Comparison of ENCODE assay signal across 4 fruit fly cellular contexts in the genomic region with DNA sequence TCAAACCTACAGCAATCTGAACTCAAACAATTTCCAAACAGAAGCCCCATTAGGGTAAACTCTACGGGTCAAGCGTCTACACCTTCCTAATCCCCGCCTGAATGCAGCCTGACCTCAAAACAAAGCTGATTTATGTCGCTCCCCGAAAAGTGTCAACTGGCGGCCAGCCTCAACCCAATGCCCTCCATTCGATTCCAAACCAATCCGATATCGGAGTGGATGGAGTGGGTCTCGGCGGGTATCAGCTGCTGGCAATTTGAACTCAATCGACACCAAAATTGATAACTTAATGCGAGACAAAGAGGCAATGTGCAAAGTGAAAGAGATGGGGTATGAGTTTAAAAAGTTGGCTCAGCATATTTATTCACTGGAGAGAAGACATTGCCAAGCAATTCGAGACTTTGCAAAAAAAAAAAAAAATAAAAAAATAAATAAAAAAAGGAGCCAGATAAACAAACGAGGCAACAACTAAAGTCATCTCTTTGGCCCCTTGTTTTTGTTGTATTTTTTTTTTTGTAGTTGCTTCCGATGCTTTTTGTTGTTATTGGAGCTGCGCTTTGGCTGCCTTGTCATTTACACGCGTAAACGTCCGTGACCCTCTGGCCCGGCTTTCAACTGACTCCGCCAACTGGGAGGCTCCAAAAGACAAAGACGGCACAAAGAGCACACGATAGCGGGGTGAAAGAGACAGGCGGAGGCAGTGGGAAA.
A peak's percentile ranks its signal among the peaks of the same experiment; 100 is the strongest.
TF ChIP-seq lines count a peak whose summit lies in the region.

No protein-coding gene starts in this region.

- no peak for TF ChIP-seq CTCF in whole organism, embryonic (GFP tag; optimal IDR thresholded peaks at IDR 0.05; lab: Kevin White, UChicago)

TF ChIP-seq in whole organism, adult, 20 proteins besides CTCF, POLR2A, EP300 and RAD21:
- TF ChIP-seq toe (GFP tag; optimal IDR thresholded peaks at IDR 0.05; lab: Kevin White, UChicago) (no peak), tj (GFP tag; optimal IDR thresholded peaks at IDR 0.05; lab: Kevin White, UChicago) (peak; percentile 78)

TF ChIP-seq in whole organism, embryonic, 481 proteins besides CTCF, POLR2A, EP300 and RAD21 (continues in another document):
- TF ChIP-seq Mes4 (GFP tag; optimal IDR thresholded peaks at IDR 0.05; lab: Kevin White, UChicago) (no peak), Lhr (GFP tag; optimal IDR thresholded peaks at IDR 0.05; lab: Kevin White, UChicago) (no peak), ken (GFP tag; IDR thresholded peaks at IDR 0.05; lab: Robert Waterston, UW) (no peak), salm (tag; optimal IDR thresholded peaks at IDR 0.05; lab: Kevin White, UChicago) (no peak), CG12769 (tag; optimal IDR thresholded peaks at IDR 0.05; lab: Kevin White, UChicago) (peak; percentile 19), Vsx1 (GFP tag; optimal IDR thresholded peaks at IDR 0.05; lab: Kevin White, UChicago) (no peak), CG4617 (GFP tag; optimal IDR thresholded peaks at IDR 0.05; lab: Kevin White, UChicago; ENCODE audit: borderline replicate concordance) (no peak), kah (GFP tag; optimal IDR thresholded peaks at IDR 0.05; lab: Kevin White, UChicago) (no peak), CG7745 (tag; optimal IDR thresholded peaks at IDR 0.05; lab: Kevin White, UChicago) (no peak), nom (GFP tag; optimal IDR thresholded peaks at IDR 0.05; lab: Kevin White, UChicago) (peak; percentile 86), cad (GFP tag; optimal IDR thresholded peaks at IDR 0.05; lab: Kevin White, UChicago) (no peak), Atf6 (GFP tag; IDR thresholded peaks at IDR 0.05; lab: Robert Waterston, UW) (no peak), nau (GFP tag; optimal IDR thresholded peaks at IDR 0.05; lab: Kevin White, UChicago) (no peak), CG3847 (GFP tag; IDR thresholded peaks at IDR 0.05; lab: Robert Waterston, UW) (no peak), insv (GFP tag; optimal IDR thresholded peaks at IDR 0.05; lab: Kevin White, UChicago) (no peak), CG2678 (tag; optimal IDR thresholded peaks at IDR 0.05; lab: Kevin White, UChicago) (no peak), gro (GFP tag; optimal IDR thresholded peaks at IDR 0.05; lab: Kevin White, UChicago) (no peak), wdn (GFP tag; IDR thresholded peaks at IDR 0.05; lab: Robert Waterston, UW) (no peak), Hr78 (GFP tag; optimal IDR thresholded peaks at IDR 0.05; lab: Kevin White, UChicago) (peak in 1 of 2 experiments; percentile 72), Fer2 (tag; optimal IDR thresholded peaks at IDR 0.05; lab: Kevin White, UChicago) (no peak), sisA (GFP tag; IDR thresholded peaks at IDR 0.05; lab: Robert Waterston, UW) (no peak), emc (GFP tag; optimal IDR thresholded peaks at IDR 0.05; lab: Kevin White, UChicago) (no peak), oc (tag; optimal IDR thresholded peaks at IDR 0.05; lab: Kevin White, UChicago) (peak; percentile 71), Gug (GFP tag; IDR thresholded peaks at IDR 0.05; lab: Robert Waterston, UW) (no peak), gcm (GFP tag; optimal IDR thresholded peaks at IDR 0.05; lab: Kevin White, UChicago) (no peak), pros (GFP tag; optimal IDR thresholded peaks at IDR 0.05; lab: Kevin White, UChicago) (no peak), E2f1 (GFP tag; IDR thresholded peaks at IDR 0.05; lab: Robert Waterston, UW) (no peak), esg (GFP tag; conservative IDR thresholded peaks at IDR 0.05; lab: Robert Waterston, UW) (no peak)

TF ChIP-seq in whole organism, prepupa, 60 proteins besides CTCF, POLR2A, EP300 and RAD21 (continues in another document):
- TF ChIP-seq acj6 (GFP tag; optimal IDR thresholded peaks at IDR 0.05; lab: Kevin White, UChicago) = no peak
- peak; percentile 24 for TF ChIP-seq CG16779 (tag; optimal IDR thresholded peaks at IDR 0.05; lab: Kevin White, UChicago)
- TF ChIP-seq Met (GFP tag; optimal IDR thresholded peaks at IDR 0.05; lab: Kevin White, UChicago) = no peak
- TF ChIP-seq esn (GFP tag; optimal IDR thresholded peaks at IDR 0.05; lab: Kevin White, UChicago) = no peak
- no peak for TF ChIP-seq Hr39 (GFP tag; optimal IDR thresholded peaks at IDR 0.05; lab: Kevin White, UChicago)
- no peak for TF ChIP-seq Smox (GFP tag; optimal IDR thresholded peaks at IDR 0.05; lab: Kevin White, UChicago)
- TF ChIP-seq CG11762 (GFP tag; optimal IDR thresholded peaks at IDR 0.05; lab: Kevin White, UChicago; ENCODE audit: insufficient read depth) = peak; percentile 31
- 0 out of 3 replicates have a peak, but pooled peaks have one; percentile 15 for TF ChIP-seq CG8119 (GFP tag; IDR thresholded peaks at IDR 0.05; lab: Robert Waterston, UW)
- peak; percentile 59 for TF ChIP-seq CG8632 (GFP tag; optimal IDR thresholded peaks at IDR 0.05; lab: Kevin White, UChicago)
- TF ChIP-seq dsx (GFP tag; optimal IDR thresholded peaks at IDR 0.05; lab: Kevin White, UChicago; ENCODE audit: poor library complexity, severe bottlenecking) = no peak
- TF ChIP-seq CG34406 (GFP tag; optimal IDR thresholded peaks at IDR 0.05; lab: Kevin White, UChicago) = peak; percentile 58
- peak; percentile 18 for TF ChIP-seq topi (GFP tag; optimal IDR thresholded peaks at IDR 0.05; lab: Kevin White, UChicago)
- no peak for TF ChIP-seq fd59A (GFP tag; optimal IDR thresholded peaks at IDR 0.05; lab: Kevin White, UChicago)
- TF ChIP-seq CG6854 (GFP tag; optimal IDR thresholded peaks at IDR 0.05; lab: Kevin White, UChicago) = peak; percentile 34
- TF ChIP-seq fd85E (GFP tag; optimal IDR thresholded peaks at IDR 0.05; lab: Kevin White, UChicago) = peak; percentile 2
- TF ChIP-seq CG6808 (GFP tag; optimal IDR thresholded peaks at IDR 0.05; lab: Kevin White, UChicago) = peak; percentile 72
- TF ChIP-seq CG6163 (GFP tag; IDR thresholded peaks at IDR 0.05; lab: Robert Waterston, UW) = peak; percentile 75; the same call in 2 of the 3 replicates
- TF ChIP-seq CG1621 (tag; optimal IDR thresholded peaks at IDR 0.05; lab: Kevin White, UChicago) = peak; percentile 53
- TF ChIP-seq CG10669 (GFP tag; optimal IDR thresholded peaks at IDR 0.05; lab: Kevin White, UChicago) = peak; percentile 35
- no peak for TF ChIP-seq Blimp-1 (GFP tag; optimal IDR thresholded peaks at IDR 0.05; lab: Kevin White, UChicago)
- TF ChIP-seq dac (GFP tag; optimal IDR thresholded peaks at IDR 0.05; lab: Kevin White, UChicago) = no peak
- TF ChIP-seq fkh (GFP tag; optimal IDR thresholded peaks at IDR 0.05; lab: Kevin White, UChicago) = no peak
- peak; percentile 25 for TF ChIP-seq achi (GFP tag; optimal IDR thresholded peaks at IDR 0.05; lab: Kevin White, UChicago)
- peak; percentile 88 for TF ChIP-seq Eip78C (GFP tag; lab: Kevin White, UChicago)
- TF ChIP-seq Hr38 (GFP tag; optimal IDR thresholded peaks at IDR 0.05; lab: Kevin White, UChicago) = no peak
- TF ChIP-seq vri (GFP tag; optimal IDR thresholded peaks at IDR 0.05; lab: Kevin White, UChicago) = no peak
- no peak for TF ChIP-seq salr (GFP tag; optimal IDR thresholded peaks at IDR 0.05; lab: Kevin White, UChicago)
- peak; percentile 23 for TF ChIP-seq pdm3 (GFP tag; optimal IDR thresholded peaks at IDR 0.05; lab: Kevin White, UChicago)

TF ChIP-seq in whole organism, pupa, 21 proteins besides CTCF, POLR2A, EP300 and RAD21:
- TF ChIP-seq Snoo (tag; optimal IDR thresholded peaks at IDR 0.05; lab: Kevin White, UChicago) = peak; percentile 52
- peak; percentile 36 for TF ChIP-seq CG9948 (tag; optimal IDR thresholded peaks at IDR 0.05; lab: Kevin White, UChicago)
- TF ChIP-seq CG14655 (GFP tag; optimal IDR thresholded peaks at IDR 0.05; lab: Kevin White, UChicago) = no peak
- no peak for TF ChIP-seq CG32121 (GFP tag; IDR thresholded peaks at IDR 0.05; lab: Robert Waterston, UW)
- peak; percentile 43; the same call in 1 of the 2 replicates for TF ChIP-seq CG12605 (GFP tag; IDR thresholded peaks at IDR 0.05; lab: Robert Waterston, UW)
- peak; percentile 57; the same call in 2 of the 3 replicates for TF ChIP-seq CG4496 (GFP tag; IDR thresholded peaks at IDR 0.05; lab: Robert Waterston, UW)
- TF ChIP-seq CG34367 (tag; optimal IDR thresholded peaks at IDR 0.05; lab: Kevin White, UChicago) = peak; percentile 47
- no peak for TF ChIP-seq CG10348 (GFP tag; IDR thresholded peaks at IDR 0.05; lab: Robert Waterston, UW)
- TF ChIP-seq Pif1A (GFP tag; optimal IDR thresholded peaks at IDR 0.05; lab: Kevin White, UChicago) = peak; percentile 72
- peak; percentile 71 for TF ChIP-seq CG13204 (GFP tag; optimal IDR thresholded peaks at IDR 0.05; lab: Kevin White, UChicago)
- peak; percentile 77 for TF ChIP-seq Pif1B (GFP tag; optimal IDR thresholded peaks at IDR 0.05; lab: Kevin White, UChicago)
- peak; percentile 49 for TF ChIP-seq CG15710 (tag; optimal IDR thresholded peaks at IDR 0.05; lab: Kevin White, UChicago)
- peak; percentile 60 for TF ChIP-seq CG8159 (tag; optimal IDR thresholded peaks at IDR 0.05; lab: Kevin White, UChicago)
- TF ChIP-seq rn (GFP tag; IDR thresholded peaks at IDR 0.05; lab: Robert Waterston, UW) = no peak
- TF ChIP-seq Ets98B (GFP tag; IDR thresholded peaks at IDR 0.05; lab: Robert Waterston, UW) = no peak; the same call in 1 of the 2 replicates
- TF ChIP-seq fd96Ca (GFP tag; IDR thresholded peaks at IDR 0.05; lab: Robert Waterston, UW) = no peak
- peak; percentile 57 for TF ChIP-seq gl (tag; optimal IDR thresholded peaks at IDR 0.05; lab: Kevin White, UChicago)
- no peak for TF ChIP-seq D1 (tag; optimal IDR thresholded peaks at IDR 0.05; lab: Kevin White, UChicago)
- peak; percentile 49 for TF ChIP-seq CG17806 (tag; optimal IDR thresholded peaks at IDR 0.05; lab: Kevin White, UChicago)
- no peak for TF ChIP-seq CG8301 (tag; optimal IDR thresholded peaks at IDR 0.05; lab: Kevin White, UChicago)
- TF ChIP-seq EcR (GFP tag; optimal IDR thresholded peaks at IDR 0.05; lab: Kevin White, UChicago) = peak; percentile 93
